Worm (Caenorhabditis elegans): Measurements from ENCODE around the gene C05G5.1.

Gene C05G5.1

DNA sequence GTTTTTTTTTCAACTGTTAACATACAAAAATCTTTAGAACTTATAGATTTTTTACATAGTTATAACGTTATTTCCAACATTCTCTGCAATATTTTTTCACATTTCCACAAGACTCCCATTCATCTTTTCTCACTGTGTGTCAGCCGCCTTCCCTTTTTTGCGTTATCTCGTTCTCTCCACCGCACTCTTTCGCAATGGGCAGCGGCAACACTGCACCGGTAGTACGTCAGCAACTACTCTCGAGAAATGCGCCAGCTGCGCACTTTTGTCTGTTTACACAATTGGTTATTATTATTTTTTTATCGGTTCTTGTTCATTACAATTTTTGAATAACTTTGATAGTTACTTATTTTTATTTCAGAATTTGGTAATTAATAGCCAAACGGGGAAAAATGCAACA, 7.0 kb upstream of the C05G5.1 start, which contains the start of gene C05G5.2 (continued):
- TF ChIP-seq spr-1 (tag; optimal IDR thresholded peaks at IDR 0.05), result peak; percentile 76
- TF ChIP-seq skn-1 (tag; optimal IDR thresholded peaks at IDR 0.05), result no peak
- peak; percentile 40 to 89 for TF ChIP-seq mdl-1 (tag; optimal IDR thresholded peaks at IDR 0.05)
- TF ChIP-seq ces-1 (GFP tag; optimal IDR thresholded peaks at IDR 0.05), result no peak
- no peak for TF ChIP-seq nhr-237 (tag; optimal IDR thresholded peaks at IDR 0.05)
- TF ChIP-seq zip-11 (GFP tag; IDR thresholded peaks at IDR 0.05), result no peak
- TF ChIP-seq nhr-41 (GFP tag; IDR thresholded peaks at IDR 0.05), result peak; percentile 52; the same call in 1 of the 2 replicates
- no peak for TF ChIP-seq dmd-8 (GFP tag; IDR thresholded peaks at IDR 0.05)
- TF ChIP-seq F49E8.2 (tag; optimal IDR thresholded peaks at IDR 0.05; ENCODE audit: borderline replicate concordance), result no peak
- peak; percentile 84 for TF ChIP-seq nhr-102 (tag; optimal IDR thresholded peaks at IDR 0.05)
- peak; percentile 0 to 38 for TF ChIP-seq daf-16 (GFP tag; optimal IDR thresholded peaks at IDR 0.05)
- TF ChIP-seq daf-16 (tag; optimal IDR thresholded peaks at IDR 0.05), result peak; percentile 98
- no peak for TF ChIP-seq Y75B8A.6 (GFP tag; IDR thresholded peaks at IDR 0.05)
- TF ChIP-seq pha-4 (GFP tag; IDR thresholded peaks at IDR 0.05), result peak; percentile 81
- TF ChIP-seq pha-4 (tag; optimal IDR thresholded peaks at IDR 0.05), result peak; percentile 81
- peak; percentile 57; the same call in 1 of the 2 replicates for TF ChIP-seq tra-1 (GFP tag; IDR thresholded peaks at IDR 0.05)
- TF ChIP-seq mxl-2 (GFP tag; conservative IDR thresholded peaks at IDR 0.05), result no peak
- peak; percentile 93 for TF ChIP-seq mes-2 (tag; optimal IDR thresholded peaks at IDR 0.05; ENCODE audit: poor library complexity, severe bottlenecking)
- no peak for TF ChIP-seq ceh-44 (GFP tag; IDR thresholded peaks at IDR 0.05)
- no peak for TF ChIP-seq zag-1 (tag; optimal IDR thresholded peaks at IDR 0.05)
- no peak for TF ChIP-seq lim-7 (GFP tag; IDR thresholded peaks at IDR 0.05)
- TF ChIP-seq lin-29 (GFP tag; IDR thresholded peaks at IDR 0.05), result no peak
- peak; percentile 43; the same call in 1 of the 2 replicates for TF ChIP-seq set-16 (GFP tag; IDR thresholded peaks at IDR 0.05)
- no peak for TF ChIP-seq lin-39 (tag; optimal IDR thresholded peaks at IDR 0.05)
- peak; percentile 92 for TF ChIP-seq dmd-6 (GFP tag; IDR thresholded peaks at IDR 0.05)
- peak; percentile 94 for TF ChIP-seq nhr-28 (tag; optimal IDR thresholded peaks at IDR 0.05)
- TF ChIP-seq lin-38 (GFP tag; IDR thresholded peaks at IDR 0.05), result peak; percentile 70

DNA sequence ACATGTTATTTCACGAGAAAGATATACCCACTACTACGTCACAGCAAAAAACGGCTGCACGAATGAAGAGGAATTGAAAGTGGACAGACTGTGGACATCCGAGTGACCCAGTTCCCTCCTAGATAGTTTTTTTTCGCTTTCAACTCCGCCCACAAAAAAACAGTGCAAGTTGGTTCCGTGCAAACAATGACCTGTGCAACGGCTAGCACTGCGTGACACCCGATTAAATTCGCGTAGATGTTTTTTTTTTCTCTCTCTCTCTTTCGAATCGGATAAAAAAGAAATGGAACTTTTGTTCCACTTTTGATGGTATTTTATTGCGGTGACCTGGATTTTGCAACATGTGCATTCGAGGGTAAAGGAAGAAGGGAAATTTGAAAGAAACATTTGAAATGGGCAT, 5.3 kb upstream of the C05G5.1 start:
- TF ChIP-seq pha-4 (GFP tag; IDR thresholded peaks at IDR 0.05), result no peak
- TF ChIP-seq pha-4 (tag; optimal IDR thresholded peaks at IDR 0.05), result peak; percentile 89
- no peak for TF ChIP-seq aha-1 (tag)
- TF ChIP-seq egl-43 (GFP tag; IDR thresholded peaks at IDR 0.05), result no peak
- TF ChIP-seq F37D6.2 (tag; optimal IDR thresholded peaks at IDR 0.05), result no peak
- no peak for TF ChIP-seq R02D3.7 (tag; optimal IDR thresholded peaks at IDR 0.05)
- no peak for TF ChIP-seq nhr-41 (GFP tag; IDR thresholded peaks at IDR 0.05)
- no peak for TF ChIP-seq mxl-3 (GFP tag; optimal IDR thresholded peaks at IDR 0.05)
- TF ChIP-seq nhr-25 (tag; optimal IDR thresholded peaks at IDR 0.05; ENCODE audit: borderline replicate concordance, insufficient read depth), result peak; percentile 6
- no peak for TF ChIP-seq lir-3 (tag; optimal IDR thresholded peaks at IDR 0.05)
- TF ChIP-seq nhr-6 (tag; optimal IDR thresholded peaks at IDR 0.05), result no peak
- peak; percentile 46 for TF ChIP-seq hlh-11 (tag; optimal IDR thresholded peaks at IDR 0.05)
- TF ChIP-seq egl-27 (tag; optimal IDR thresholded peaks at IDR 0.05), result no peak
- no peak for TF ChIP-seq pqm-1 (tag; optimal IDR thresholded peaks at IDR 0.05)
- TF ChIP-seq dmd-8 (GFP tag; IDR thresholded peaks at IDR 0.05), result no peak
- no peak for TF ChIP-seq T26A8.4 (GFP tag; IDR thresholded peaks at IDR 0.05)
- peak; percentile 10 for TF ChIP-seq hlh-30 (tag; optimal IDR thresholded peaks at IDR 0.05; ENCODE audit: insufficient read depth)
- TF ChIP-seq fkh-10 (GFP tag; optimal IDR thresholded peaks at IDR 0.05), result no peak
- TF ChIP-seq set-16 (GFP tag; IDR thresholded peaks at IDR 0.05), result no peak
- TF ChIP-seq nhr-76 (tag; optimal IDR thresholded peaks at IDR 0.05), result no peak
- no peak for TF ChIP-seq lim-7 (GFP tag; IDR thresholded peaks at IDR 0.05)
- TF ChIP-seq dmd-6 (GFP tag; IDR thresholded peaks at IDR 0.05), result no peak
- no peak for TF ChIP-seq ceh-32 (tag; optimal IDR thresholded peaks at IDR 0.05; ENCODE audit: poor library complexity)
- TF ChIP-seq Y75B8A.6 (GFP tag; IDR thresholded peaks at IDR 0.05), result no peak
- TF ChIP-seq cey-2 (tag; optimal IDR thresholded peaks at IDR 0.05; ENCODE audit: borderline replicate concordance, insufficient read depth), result no peak
- no peak for TF ChIP-seq php-3 (GFP tag; IDR thresholded peaks at IDR 0.05)
- TF ChIP-seq attf-4 (tag; optimal IDR thresholded peaks at IDR 0.05), result no peak
- TF ChIP-seq mep-1 (tag; optimal IDR thresholded peaks at IDR 0.05), result no peak
- no peak for TF ChIP-seq hmg-1.1 (GFP tag; IDR thresholded peaks at IDR 0.05)
- TF ChIP-seq daf-12 (tag; optimal IDR thresholded peaks at IDR 0.05), result no peak
- peak; percentile 1 for TF ChIP-seq nhr-28 (tag; optimal IDR thresholded peaks at IDR 0.05)
- no peak for TF ChIP-seq rbr-2 (tag; optimal IDR thresholded peaks at IDR 0.05)
- TF ChIP-seq ceh-44 (GFP tag; IDR thresholded peaks at IDR 0.05), result no peak
